Worm (Caenorhabditis elegans) whole organism, L1 larva: ENCODE data around the gene F35C8.5.
A peak's percentile ranks its signal among the peaks of the same experiment; 100 is the strongest.

Experiments
- C16A3.4 ChIP-seq: fragments of 150-350 bp; optimal IDR thresholded peaks from 2 replicates; lab custom pipeline; 2014; ENCODE audit warnings: missing biosample characterization, missing genetic modification characterization
- Y116A8C.19 ChIP-seq: sonication (generic microtip); optimal IDR thresholded peaks from 2 replicates; lab custom pipeline; 2016; ENCODE audit warnings: missing compliant biosample characterization, missing genetic modification characterization, borderline replicate concordance
- aha-1 ChIP-seq: fragments of 150-350 bp; optimal IDR thresholded peaks from 2 replicates; lab custom pipeline; 2014; ENCODE audit warnings: missing biosample characterization, missing genetic modification characterization
- alr-1 ChIP-seq: fragments of 200-800 bp; sonication (Bioruptor generic); optimal IDR thresholded peaks from 2 replicates; lab custom pipeline; 2018; ENCODE audit warnings: borderline replicate concordance, mild to moderate bottlenecking, missing genetic modification characterization, missing compliant biosample characterization
- aly-2 ChIP-seq: fragments of 150-350 bp; optimal IDR thresholded peaks from 2 replicates; lab custom pipeline; 2014; ENCODE audit warnings: missing biosample characterization, missing genetic modification characterization
- ama-1 ChIP-seq: fragments of 150-350 bp; optimal IDR thresholded peaks from 2 replicates; lab custom pipeline; 2014
- blmp-1 ChIP-seq: fragments of 150-350 bp; optimal IDR thresholded peaks from 2 replicates; lab custom pipeline; 2014; ENCODE audit warnings: missing biosample characterization, missing genetic modification characterization
- ceh-63 ChIP-seq: fragments of 200-800 bp; sonication (Bioruptor generic); optimal IDR thresholded peaks from 2 replicates; lab custom pipeline; 2018; ENCODE audit warnings: mild to moderate bottlenecking, missing genetic modification characterization, missing compliant biosample characterization
- ceh-8 ChIP-seq: fragments of 200-800 bp; sonication (Bioruptor generic); optimal IDR thresholded peaks from 2 replicates; lab custom pipeline; 2018; ENCODE audit warnings: mild to moderate bottlenecking, missing genetic modification characterization, moderate library complexity, missing compliant biosample characterization
- ceh-82 ChIP-seq, 3 experiments: fragments of 150-350 bp in 1 of 3; sonication (generic microtip) in 2 of 3; optimal IDR thresholded peaks; 2 replicates each; lab custom pipeline; 2014 to 2017; ENCODE audit warnings: missing biosample characterization in 3 of 3, missing genetic modification characterization in 3 of 3
- ceh-88 ChIP-seq: fragments of 200-800 bp; sonication (Bioruptor generic); IDR thresholded peaks from 2 replicates; pipeline ENCODE4 v1.3.6; 2022; ENCODE audit warnings: missing genetic modification characterization, missing compliant biosample characterization
- ces-1 ChIP-seq: fragments of 150-350 bp; optimal IDR thresholded peaks from 2 replicates; lab custom pipeline; 2014; ENCODE audit warnings: missing biosample characterization, missing genetic modification reagents, missing genetic modification characterization
- egl-13 ChIP-seq: sonication (generic microtip); optimal IDR thresholded peaks from 2 replicates; lab custom pipeline; 2016; ENCODE audit warnings: missing genotype, missing genetic modification reagents, missing genetic modification characterization, missing compliant biosample characterization
- elt-3 ChIP-seq, 6 experiments: fragments of 150-350 bp in 1 of 6; sonication (generic microtip); optimal IDR thresholded peaks; 2 replicates each; lab custom pipeline; 2017 to 2018; ENCODE audit warnings: missing biosample characterization in 6 of 6, missing genetic modification characterization in 6 of 6, inconsistent platforms in 1 of 6
- fos-1 ChIP-seq: fragments of 150-350 bp; optimal IDR thresholded peaks from 2 replicates; lab custom pipeline; 2014; ENCODE audit warnings: missing biosample characterization, missing genetic modification characterization
- irx-1 ChIP-seq: sonication (generic microtip); optimal IDR thresholded peaks from 2 replicates; lab custom pipeline; 2016; ENCODE audit warnings: missing genetic modification characterization, missing compliant biosample characterization
- jun-1 ChIP-seq: fragments of 150-350 bp; optimal IDR thresholded peaks from 2 replicates; lab custom pipeline; 2014; ENCODE audit warnings: missing biosample characterization, missing genetic modification reagents, missing genetic modification characterization
- lin-15B ChIP-seq: fragments of 150-350 bp; sonication (generic microtip); optimal IDR thresholded peaks from 3 replicates; lab custom pipeline; 2014; ENCODE audit warnings: missing biosample characterization, missing genetic modification characterization
- lin-35 ChIP-seq, 2 experiments: fragments of 150-350 bp; optimal IDR thresholded peaks; 2 replicates each; lab custom pipeline; 2014; ENCODE audit warnings: missing biosample characterization in 2 of 2, missing genetic modification characterization in 2 of 2, missing genetic modification reagents in 2 of 2
- lir-3 ChIP-seq: sonication (generic microtip); optimal IDR thresholded peaks from 2 replicates; lab custom pipeline; 2016; ENCODE audit warnings: mild to moderate bottlenecking, missing genetic modification characterization, moderate library complexity, missing compliant biosample characterization; ENCODE audit not compliant: poor library complexity
- lsy-2 ChIP-seq, 2 experiments: fragments of 150-350 bp; optimal IDR thresholded peaks; 2 replicates each; lab custom pipeline; 2014; ENCODE audit warnings: missing biosample characterization in 2 of 2, missing genetic modification characterization in 2 of 2
- mef-2 ChIP-seq: fragments of 150-350 bp; optimal IDR thresholded peaks from 2 replicates; lab custom pipeline; 2014; ENCODE audit warnings: missing biosample characterization, missing genetic modification characterization
- nhr-11 ChIP-seq: fragments of 150-350 bp; optimal IDR thresholded peaks from 2 replicates; lab custom pipeline; 2014; ENCODE audit warnings: missing biosample characterization, missing genetic modification characterization
- nhr-12 ChIP-seq: sonication (generic microtip); optimal IDR thresholded peaks from 2 replicates; lab custom pipeline; 2017; ENCODE audit warnings: missing biosample characterization, missing genetic modification characterization
- nhr-20 ChIP-seq: sonication (generic microtip); optimal IDR thresholded peaks from 2 replicates; lab custom pipeline; 2016; ENCODE audit warnings: mild to moderate bottlenecking, missing genetic modification characterization, missing compliant biosample characterization
- nhr-28 ChIP-seq: fragments of 150-350 bp; optimal IDR thresholded peaks from 2 replicates; lab custom pipeline; 2014; ENCODE audit warnings: missing biosample characterization, missing genetic modification characterization
- nhr-71 ChIP-seq: sonication (generic microtip); optimal IDR thresholded peaks from 2 replicates; lab custom pipeline; 2016; ENCODE audit warnings: mild to moderate bottlenecking, missing genetic modification characterization, moderate library complexity, missing compliant biosample characterization
- nhr-76 ChIP-seq: sonication (generic microtip); optimal IDR thresholded peaks from 2 replicates; lab custom pipeline; 2017; ENCODE audit warnings: missing biosample characterization, missing genetic modification characterization
- pag-3 ChIP-seq: sonication (generic microtip); optimal IDR thresholded peaks from 2 replicates; lab custom pipeline; 2017; ENCODE audit warnings: missing genetic modification characterization, mild to moderate bottlenecking, missing compliant biosample characterization, antibody characterized with exemption, borderline replicate concordance; ENCODE audit not compliant: insufficient read depth
- pax-3 ChIP-seq: fragments of 200-800 bp; sonication (Bioruptor generic); optimal IDR thresholded peaks from 2 replicates; lab custom pipeline; 2018; ENCODE audit warnings: mild to moderate bottlenecking, missing genetic modification characterization, moderate library complexity, missing compliant biosample characterization
- pqm-1 ChIP-seq: sonication (generic microtip); optimal IDR thresholded peaks from 3 replicates; lab custom pipeline; 2017; ENCODE audit warnings: missing biosample characterization, missing genetic modification characterization
- rnt-1 ChIP-seq: sonication (generic microtip); optimal IDR thresholded peaks from 2 replicates; lab custom pipeline; 2016; ENCODE audit warnings: mild to moderate bottlenecking, missing genetic modification characterization, moderate library complexity, missing compliant biosample characterization
- snpc-4 ChIP-seq: fragments of 150-350 bp; optimal IDR thresholded peaks from 2 replicates; lab custom pipeline; 2014; ENCODE audit warnings: missing biosample characterization, missing genetic modification characterization
- snu-23 ChIP-seq: sonication (generic microtip); optimal IDR thresholded peaks from 2 replicates; lab custom pipeline; 2016; ENCODE audit warnings: missing genetic modification characterization, missing compliant biosample characterization
- sptf-1 ChIP-seq: fragments of 150-350 bp; optimal IDR thresholded peaks from 2 replicates; lab custom pipeline; 2014; ENCODE audit warnings: missing biosample characterization, missing genetic modification characterization
- sup-37 ChIP-seq: fragments of 200-800 bp; sonication (Bioruptor generic); optimal IDR thresholded peaks from 2 replicates; lab custom pipeline; 2018; ENCODE audit warnings: mild to moderate bottlenecking, missing genetic modification characterization, missing compliant biosample characterization
- tlp-1 ChIP-seq: fragments of 150-350 bp; optimal IDR thresholded peaks from 2 replicates; lab custom pipeline; 2014; ENCODE audit warnings: missing biosample characterization, missing genetic modification characterization
- unc-130 ChIP-seq: fragments of 150-350 bp; optimal IDR thresholded peaks from 2 replicates; lab custom pipeline; 2017; ENCODE audit warnings: missing biosample characterization, missing genetic modification characterization, inconsistent platforms
- unc-30 ChIP-seq: sonication (generic microtip); optimal IDR thresholded peaks from 2 replicates; lab custom pipeline; 2017; ENCODE audit warnings: missing biosample characterization, missing genetic modification characterization
- unc-86 ChIP-seq: sonication (generic microtip); optimal IDR thresholded peaks from 2 replicates; lab custom pipeline; 2016; ENCODE audit warnings: missing genetic modification characterization, missing compliant biosample characterization
- unc-98 ChIP-seq: fragments of 200-800 bp; sonication (Bioruptor generic); IDR thresholded peaks from 2 replicates; pipeline ENCODE4 v1.3.6; 2022; ENCODE audit warnings: missing genetic modification characterization, missing compliant biosample characterization
- zag-1 ChIP-seq: fragments of 150-350 bp; optimal IDR thresholded peaks from 2 replicates; lab custom pipeline; 2014; ENCODE audit warnings: missing biosample characterization, missing genetic modification characterization
- ztf-11 ChIP-seq, 2 experiments: sonication (generic microtip); optimal IDR thresholded peaks; 2 replicates each; lab custom pipeline; 2016 to 2017; ENCODE audit warnings: missing genetic modification characterization in 2 of 2, missing biosample characterization in 1 of 2, missing compliant biosample characterization in 1 of 2

F35C8.5 gene

ce11 chrX:5319214-5319838, 46.3 kb upstream of the F35C8.5 start (continued):
- TF ChIP-seq lin-35 (GFP tag; optimal IDR thresholded peaks at IDR 0.05; lab: Kevin White, UChicago) (peak in 1 of 2 experiments; percentile 57), sup-37 (GFP tag; lab: Kevin White, UChicago) (no peak), unc-130 (tag; lab: Kevin White, UChicago) (peak; percentile 38), ztf-11 (tag; optimal IDR thresholded peaks at IDR 0.05; lab: Kevin White, UChicago) (no peak), Y116A8C.19 (tag; lab: Kevin White, UChicago) (no peak), aly-2 (tag; lab: Kevin White, UChicago) (peak; percentile 26), ces-1 (GFP tag; lab: Kevin White, UChicago) (no peak), nhr-71 (tag; lab: Kevin White, UChicago) (peak; percentile 56), tlp-1 (no peak), aha-1 (tag; lab: Kevin White, UChicago) (no peak), ceh-63 (GFP tag; lab: Kevin White, UChicago) (no peak), elt-3 (tag; optimal IDR thresholded peaks at IDR 0.05; lab: Kevin White, UChicago) (peak in 2 of 6 experiments; percentile 24 to 28), pag-3 (tag; lab: Kevin White, UChicago) (no peak), blmp-1 (tag; lab: Kevin White, UChicago) (no peak), lir-3 (tag; lab: Kevin White, UChicago) (peak; percentile 45), unc-98 (GFP tag; lab: Robert Waterston, UW) (no peak), ceh-82 (tag; optimal IDR thresholded peaks at IDR 0.05; lab: Kevin White, UChicago) (peak in 2 of 3 experiments; percentile 17 to 44), lsy-2 (tag; optimal IDR thresholded peaks at IDR 0.05; lab: Kevin White, UChicago) (peak in 1 of 2 experiments; percentile 50), nhr-11 (no peak), nhr-12 (no peak), fos-1 (tag; lab: Kevin White, UChicago) (peak; percentile 0), sptf-1 (tag; lab: Kevin White, UChicago) (no peak), alr-1 (no peak), jun-1 (tag; lab: Kevin White, UChicago) (no peak), ama-1 (lab: Kevin White, UChicago) (no peak), nhr-28 (tag; lab: Kevin White, UChicago) (no peak), irx-1 (no peak), unc-30 (tag; lab: Kevin White, UChicago) (no peak), lin-15B (tag; lab: Kevin White, UChicago) (no peak), egl-13 (no peak), rnt-1 (tag; lab: Kevin White, UChicago) (peak; percentile 54), snpc-4 (tag; lab: Kevin White, UChicago) (no peak), unc-86 (tag; lab: Kevin White, UChicago) (no peak), nhr-20 (tag; lab: Kevin White, UChicago) (peak; percentile 48), ceh-88 (GFP tag; lab: Robert Waterston, UW) (no peak), mef-2 (no peak), pqm-1 (tag; lab: Kevin White, UChicago) (no peak), pax-3 (tag; lab: Kevin White, UChicago) (no peak), snu-23 (GFP tag; lab: Kevin White, UChicago) (peak; percentile 68), ceh-8 (GFP tag; lab: Kevin White, UChicago) (no peak), C16A3.4 (tag; lab: Kevin White, UChicago) (peak; percentile 14), nhr-76 (no peak), zag-1 (tag; lab: Kevin White, UChicago) (no peak)
